Worm (Caenorhabditis elegans) whole organism, L1 larva: ENCODE data around the gene R07E5.7.

Experiments
- egl-13 ChIP-seq: sonication (generic microtip); optimal IDR thresholded peaks from 2 replicates; lab custom pipeline; 2016; ENCODE audit warnings: missing genotype, missing genetic modification reagents, missing genetic modification characterization, missing compliant biosample characterization
- sox-4 ChIP-seq: sonication (generic microtip); optimal IDR thresholded peaks from 2 replicates; lab custom pipeline; 2016; ENCODE audit warnings: missing genetic modification characterization, missing compliant biosample characterization
- zag-1 ChIP-seq: fragments of 150-350 bp; optimal IDR thresholded peaks from 2 replicates; lab custom pipeline; 2014; ENCODE audit warnings: missing biosample characterization, missing genetic modification characterization

DNA sequence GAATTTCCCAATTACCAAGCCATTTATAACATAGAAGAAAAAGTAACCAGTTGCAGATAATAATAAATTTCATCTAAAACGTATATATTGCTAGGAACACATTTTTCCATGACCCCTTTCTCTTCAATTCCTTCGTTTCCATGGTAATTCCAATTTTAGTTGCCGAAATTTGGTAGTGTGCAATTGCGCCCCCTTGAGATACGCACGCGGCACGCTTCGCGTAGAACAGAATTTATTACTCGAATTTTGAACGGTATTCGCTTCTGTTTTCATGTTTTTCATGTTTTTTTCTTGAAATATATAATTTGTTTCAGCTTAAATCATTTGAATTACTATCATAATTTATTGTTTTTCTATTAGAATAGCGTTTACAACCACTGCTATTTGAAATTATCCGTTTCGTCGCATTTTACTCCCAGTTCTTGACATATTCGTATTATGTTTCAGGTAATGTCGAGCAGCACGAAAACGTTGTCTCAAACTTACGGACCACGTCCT, 14.6 kb downstream of the R07E5.7 start, which contains the start of the genes R07E5.17 and snfc-5:
- TF ChIP-seq egl-13 (tag; lab: Kevin White, UChicago), result no peak
- TF ChIP-seq sox-4, result no peak
- no peak for TF ChIP-seq zag-1
